Fruit fly (Drosophila melanogaster) whole organism, prepupa: ENCODE data around the gene psh.

ENCODE experiments used
- Blimp-1 ChIP-seq: fragments of 200-800 bp; sonication (Bioruptor generic); optimal IDR thresholded peaks from 3 replicates; lab custom pipeline; 2017; ENCODE audit warnings: missing biosample characterization, missing genetic modification characterization, mild to moderate bottlenecking, moderate library complexity, missing genetic modification reagents
- CG10631 ChIP-seq: fragments of 200-800 bp; sonication (Bioruptor generic); optimal IDR thresholded peaks from 2 replicates; lab custom pipeline; 2016; ENCODE audit warnings: missing biosample characterization, missing genetic modification characterization
- CG11762 ChIP-seq: fragments of 200-800 bp; sonication (Bioruptor generic); optimal IDR thresholded peaks from 3 replicates; lab custom pipeline; 2016; ENCODE audit warnings: missing biosample characterization, missing genetic modification characterization; ENCODE audit not compliant: insufficient read depth
- CG15336 ChIP-seq: fragments of 200-800 bp; sonication (Bioruptor generic); IDR thresholded peaks from 2 replicates; pipeline ENCODE4 v1.3.6; 2022; ENCODE audit warnings: missing biosample characterization, missing genetic modification characterization
- CG1621 ChIP-seq: fragments of 200-800 bp; sonication (Bioruptor generic); optimal IDR thresholded peaks from 3 replicates; lab custom pipeline; 2018; ENCODE audit warnings: missing biosample characterization, mild to moderate bottlenecking, missing genetic modification characterization
- CG16779 ChIP-seq: fragments of 200-800 bp; sonication (Bioruptor generic); optimal IDR thresholded peaks from 3 replicates; lab custom pipeline; 2017; ENCODE audit warnings: missing biosample characterization, mild to moderate bottlenecking, missing genetic modification characterization
- CG3032 ChIP-seq: fragments of 200-800 bp; optimal IDR thresholded peaks from 2 replicates; lab custom pipeline; 2019; ENCODE audit warnings: missing biosample characterization, mild to moderate bottlenecking, missing genetic modification characterization, moderate library complexity
- CG31627 ChIP-seq: fragments of 200-800 bp; sonication (Bioruptor generic); optimal IDR thresholded peaks from 3 replicates; lab custom pipeline; 2016; ENCODE audit warnings: missing biosample characterization, missing genetic modification characterization
- CG32006 ChIP-seq: fragments of 200-800 bp; sonication (Bioruptor generic); optimal IDR thresholded peaks from 3 replicates; lab custom pipeline; 2017; ENCODE audit warnings: missing biosample characterization, mild to moderate bottlenecking, missing genetic modification characterization
- CG4318 ChIP-seq: fragments of 200-800 bp; sonication (Bioruptor generic); optimal IDR thresholded peaks from 3 replicates; lab custom pipeline; 2017; ENCODE audit warnings: missing biosample characterization, mild to moderate bottlenecking, missing genetic modification characterization
- CG6163 ChIP-seq: fragments of 200-800 bp; sonication (Bioruptor generic); IDR thresholded peaks from 3 replicates; pipeline ENCODE4 v1.3.6; 2022; ENCODE audit warnings: missing biosample characterization, missing genetic modification characterization
- CG6276 ChIP-seq: fragments of 200-800 bp; sonication (Bioruptor generic); optimal IDR thresholded peaks from 2 replicates; lab custom pipeline; 2017; ENCODE audit warnings: missing biosample characterization, mild to moderate bottlenecking, missing genetic modification characterization
- CG6792 ChIP-seq: fragments of 200-800 bp; sonication (Bioruptor generic); optimal IDR thresholded peaks from 3 replicates; lab custom pipeline; 2016; ENCODE audit warnings: missing biosample characterization, missing genetic modification characterization
- CG6808 ChIP-seq: fragments of 200-800 bp; sonication (Bioruptor generic); optimal IDR thresholded peaks from 3 replicates; lab custom pipeline; 2017; ENCODE audit warnings: missing biosample characterization, missing genetic modification characterization, mild to moderate bottlenecking, moderate library complexity, missing genetic modification reagents
- CG7368 ChIP-seq: fragments of 200-800 bp; sonication (Bioruptor generic); optimal IDR thresholded peaks from 3 replicates; lab custom pipeline; 2016; ENCODE audit warnings: missing biosample characterization, missing genetic modification characterization
- CG8119 ChIP-seq: fragments of 200-800 bp; sonication (Bioruptor generic); IDR thresholded peaks from 3 replicates; pipeline ENCODE4 v1.3.6; 2022; ENCODE audit warnings: missing biosample characterization, missing genetic modification characterization
- CG8319 ChIP-seq: fragments of 200-800 bp; sonication (Bioruptor generic); optimal IDR thresholded peaks from 3 replicates; lab custom pipeline; 2016; ENCODE audit warnings: missing biosample characterization, missing genetic modification characterization
- CG8632 ChIP-seq: fragments of 200-800 bp; sonication (Bioruptor generic); optimal IDR thresholded peaks from 3 replicates; lab custom pipeline; 2016; ENCODE audit warnings: missing biosample characterization, missing genetic modification characterization
- CG9139 ChIP-seq: fragments of 200-800 bp; sonication (Bioruptor generic); optimal IDR thresholded peaks from 3 replicates; lab custom pipeline; 2017; ENCODE audit warnings: missing biosample characterization, mild to moderate bottlenecking, missing genetic modification characterization
- Eip78C ChIP-seq: fragments of 200-800 bp; sonication (Bioruptor generic); peaks from one replicate; lab custom pipeline; 2016; ENCODE audit warnings: missing biosample characterization, missing genetic modification characterization
- Eip93F ChIP-seq: fragments of 200-800 bp; sonication (Bioruptor generic); optimal IDR thresholded peaks from 2 replicates; lab custom pipeline; 2016; ENCODE audit warnings: missing biosample characterization, mild to moderate bottlenecking, missing genetic modification characterization
- Ets21C ChIP-seq: fragments of 200-800 bp; sonication (Bioruptor generic); optimal IDR thresholded peaks from 3 replicates; lab custom pipeline; 2016; ENCODE audit warnings: missing biosample characterization, missing genetic modification characterization
- Gug ChIP-seq: fragments of 200-800 bp; sonication (Bioruptor generic); IDR thresholded peaks from 2 replicates; pipeline ENCODE4 v1.3.6; 2022; ENCODE audit warnings: missing biosample characterization, missing genetic modification characterization
- Hr38 ChIP-seq: sonication (Bioruptor generic); optimal IDR thresholded peaks from 2 replicates; lab custom pipeline; 2016; ENCODE audit warnings: missing biosample characterization, missing genetic modification characterization
- Hr39 ChIP-seq: fragments of 200-800 bp; sonication (Bioruptor generic); optimal IDR thresholded peaks from 2 replicates; lab custom pipeline; 2016; ENCODE audit warnings: missing biosample characterization, missing genetic modification characterization
- Hr4 ChIP-seq: fragments of 200-800 bp; sonication (Bioruptor generic); optimal IDR thresholded peaks from 3 replicates; lab custom pipeline; 2016; ENCODE audit warnings: missing biosample characterization, missing genetic modification characterization
- Lpt ChIP-seq: fragments of 200-800 bp; sonication (Bioruptor generic); optimal IDR thresholded peaks from 3 replicates; lab custom pipeline; 2016; ENCODE audit warnings: missing biosample characterization, missing genetic modification characterization
- Met ChIP-seq: fragments of 200-800 bp; sonication (Bioruptor generic); optimal IDR thresholded peaks from 3 replicates; lab custom pipeline; 2016; ENCODE audit warnings: missing biosample characterization, missing genetic modification characterization
- OdsH ChIP-seq: fragments of 200-800 bp; sonication (Bioruptor generic); optimal IDR thresholded peaks from 3 replicates; lab custom pipeline; 2016; ENCODE audit warnings: missing biosample characterization, missing genetic modification characterization
- Smox ChIP-seq: fragments of 200-800 bp; sonication (Bioruptor generic); optimal IDR thresholded peaks from 3 replicates; lab custom pipeline; 2016; ENCODE audit warnings: missing biosample characterization, missing genetic modification characterization
- Sox102F ChIP-seq: fragments of 200-800 bp; sonication (Bioruptor generic); optimal IDR thresholded peaks from 2 replicates; lab custom pipeline; 2016; ENCODE audit warnings: missing biosample characterization, mild to moderate bottlenecking, missing genetic modification characterization
- Sox14 ChIP-seq: fragments of 200-800 bp; sonication (Bioruptor generic); optimal IDR thresholded peaks from 3 replicates; lab custom pipeline; 2016; ENCODE audit warnings: missing biosample characterization, missing genetic modification characterization
- Sox15 ChIP-seq: fragments of 200-800 bp; sonication (Bioruptor generic); optimal IDR thresholded peaks from 3 replicates; lab custom pipeline; 2016; ENCODE audit warnings: missing biosample characterization, missing genetic modification characterization
- achi ChIP-seq: fragments of 200-800 bp; sonication (Bioruptor generic); optimal IDR thresholded peaks from 3 replicates; lab custom pipeline; 2016; ENCODE audit warnings: missing biosample characterization, missing genetic modification characterization
- acj6 ChIP-seq: fragments of 200-800 bp; sonication (Bioruptor generic); optimal IDR thresholded peaks from 3 replicates; lab custom pipeline; 2016; ENCODE audit warnings: missing biosample characterization, missing genetic modification characterization
- cyc ChIP-seq: fragments of 200-800 bp; sonication (Bioruptor generic); optimal IDR thresholded peaks from 3 replicates; lab custom pipeline; 2016; ENCODE audit warnings: missing biosample characterization, missing genetic modification characterization
- eg ChIP-seq: fragments of 200-800 bp; sonication (Bioruptor generic); IDR thresholded peaks from 3 replicates; pipeline ENCODE4 v1.3.6; 2022; ENCODE audit warnings: missing biosample characterization, missing genetic modification characterization
- esn ChIP-seq: fragments of 200-800 bp; sonication (Bioruptor generic); optimal IDR thresholded peaks from 2 replicates; lab custom pipeline; 2016; ENCODE audit warnings: missing biosample characterization, mild to moderate bottlenecking, missing genetic modification characterization, moderate library complexity
- fd59A ChIP-seq: fragments of 200-800 bp; sonication (Bioruptor generic); optimal IDR thresholded peaks from 2 replicates; lab custom pipeline; 2017; ENCODE audit warnings: missing biosample characterization, mild to moderate bottlenecking, missing genetic modification characterization, missing genetic modification reagents
- fd85E ChIP-seq: fragments of 200-800 bp; sonication (Bioruptor generic); optimal IDR thresholded peaks from 3 replicates; lab custom pipeline; 2016; ENCODE audit warnings: missing biosample characterization, missing genetic modification characterization
- fkh ChIP-seq: fragments of 200-800 bp; sonication (Bioruptor generic); optimal IDR thresholded peaks from 3 replicates; lab custom pipeline; 2017; ENCODE audit warnings: missing biosample characterization, mild to moderate bottlenecking, missing genetic modification characterization, moderate library complexity
- lz ChIP-seq: fragments of 200-800 bp; sonication (Bioruptor generic); optimal IDR thresholded peaks from 3 replicates; lab custom pipeline; 2016; ENCODE audit warnings: missing biosample characterization, missing genetic modification characterization
- net ChIP-seq: fragments of 200-800 bp; sonication (Bioruptor generic); optimal IDR thresholded peaks from 3 replicates; lab custom pipeline; 2016; ENCODE audit warnings: missing biosample characterization, missing genetic modification characterization
- pdm3 ChIP-seq: fragments of 200-800 bp; sonication (Bioruptor generic); optimal IDR thresholded peaks from 3 replicates; lab custom pipeline; 2016; ENCODE audit warnings: missing biosample characterization, missing genetic modification characterization
- salr ChIP-seq, 2 experiments: fragments of 200-800 bp; sonication (Bioruptor generic); optimal IDR thresholded peaks; 3 replicates each; lab custom pipeline; 2016 to 2018; ENCODE audit warnings: missing biosample characterization in 2 of 2, missing genetic modification characterization in 2 of 2, mild to moderate bottlenecking in 1 of 2
- spab ChIP-seq: fragments of 200-800 bp; sonication (Bioruptor generic); optimal IDR thresholded peaks from 2 replicates; lab custom pipeline; 2017; ENCODE audit warnings: missing biosample characterization, mild to moderate bottlenecking, missing genetic modification characterization, missing genetic modification reagents
- ss ChIP-seq, 2 experiments: fragments of 200-800 bp; sonication (Bioruptor generic); optimal IDR thresholded peaks; 2 replicates in 1 of 2; 3 replicates in 1 of 2; lab custom pipeline; 2017 to 2018; ENCODE audit warnings: mild to moderate bottlenecking in 2 of 2, missing biosample characterization in 2 of 2, missing genetic modification characterization in 2 of 2, moderate library complexity in 1 of 2
- svp ChIP-seq: fragments of 200-800 bp; sonication (Bioruptor generic); peaks from one replicate; lab custom pipeline; 2016; ENCODE audit warnings: missing biosample characterization, missing genetic modification characterization
- topi ChIP-seq: fragments of 200-800 bp; sonication (Bioruptor generic); optimal IDR thresholded peaks from 3 replicates; lab custom pipeline; 2016; ENCODE audit warnings: missing biosample characterization, missing genetic modification characterization
- vri ChIP-seq: fragments of 200-800 bp; sonication (Bioruptor generic); optimal IDR thresholded peaks from 3 replicates; lab custom pipeline; 2016; ENCODE audit warnings: missing biosample characterization, mild to moderate bottlenecking, missing genetic modification characterization

Gene psh

dm6 chrX:18506639-18507528 is 20.2 kb upstream of the psh start:
- TF ChIP-seq fkh (peak; percentile 31), acj6 (GFP tag; lab: Kevin White, UChicago) (peak; percentile 65), CG6276 (GFP tag; lab: Kevin White, UChicago) (peak; percentile 80), Smox (peak; percentile 67), spab (GFP tag; lab: Kevin White, UChicago) (peak; percentile 52), fd85E (GFP tag; lab: Kevin White, UChicago) (peak; percentile 24), Sox102F (GFP tag; lab: Kevin White, UChicago) (peak; percentile 69), Met (GFP tag; lab: Kevin White, UChicago) (peak; percentile 83), CG1621 (tag; lab: Kevin White, UChicago) (peak; percentile 56), Blimp-1 (GFP tag; lab: Kevin White, UChicago) (no peak), topi (peak; percentile 80), eg (GFP tag; lab: Robert Waterston, UW) (peak; percentile 90), CG7368 (peak; percentile 69), pdm3 (GFP tag; lab: Kevin White, UChicago) (peak; percentile 74), achi (GFP tag; lab: Kevin White, UChicago) (peak; percentile 67), Ets21C (GFP tag; lab: Kevin White, UChicago) (peak; percentile 42), net (GFP tag; lab: Kevin White, UChicago) (peak; percentile 82), salr (GFP tag; optimal IDR thresholded peaks at IDR 0.05; lab: Kevin White, UChicago) (peak; percentile 3 to 60), CG6808 (peak; percentile 49), CG4318 (no peak), CG9139 (GFP tag; lab: Kevin White, UChicago) (no peak), Hr4 (GFP tag; lab: Kevin White, UChicago) (peak; percentile 67), CG6792 (GFP tag; lab: Kevin White, UChicago) (peak; percentile 61), Eip78C (GFP tag; lab: Kevin White, UChicago) (peak; percentile 95), svp (GFP tag; lab: Kevin White, UChicago) (no peak), ss (GFP tag; optimal IDR thresholded peaks at IDR 0.05; lab: Kevin White, UChicago) (peak in 1 of 2 experiments; percentile 1), Sox14 (GFP tag; lab: Kevin White, UChicago) (peak; percentile 64), CG31627 (peak; percentile 55), CG8119 (GFP tag; lab: Robert Waterston, UW) (peak; percentile 84), CG32006 (peak; percentile 70), Hr38 (GFP tag; lab: Kevin White, UChicago) (no peak), CG15336 (GFP tag; lab: Robert Waterston, UW) (peak; percentile 90), OdsH (GFP tag; lab: Kevin White, UChicago) (peak; percentile 71), Gug (GFP tag; lab: Robert Waterston, UW) (peak; percentile 79), CG10631 (GFP tag; lab: Kevin White, UChicago) (peak; percentile 72), CG11762 (GFP tag; lab: Kevin White, UChicago) (peak; percentile 67), CG6163 (GFP tag; lab: Robert Waterston, UW) (peak; percentile 91), cyc (GFP tag; lab: Kevin White, UChicago) (peak; percentile 69), CG8319 (GFP tag; lab: Kevin White, UChicago) (peak; percentile 52), CG16779 (peak; percentile 45), CG3032 (tag; lab: Kevin White, UChicago) (peak; percentile 42), Lpt (GFP tag; lab: Kevin White, UChicago) (peak; percentile 27), vri (GFP tag; lab: Kevin White, UChicago) (peak; percentile 54), Sox15 (GFP tag; lab: Kevin White, UChicago) (peak; percentile 22), Eip93F (GFP tag; lab: Kevin White, UChicago) (peak; percentile 11), CG8632 (GFP tag; lab: Kevin White, UChicago) (peak; percentile 61), lz (GFP tag; lab: Kevin White, UChicago) (peak; percentile 71), Hr39 (GFP tag; lab: Kevin White, UChicago) (peak; percentile 59), fd59A (GFP tag; lab: Kevin White, UChicago) (peak; percentile 41), esn (GFP tag; lab: Kevin White, UChicago) (peak; percentile 72)
